Worm (Caenorhabditis elegans) whole organism, young adult: ENCODE measurements around the gene nhr-210.

Source experiments
- F23B12.7 ChIP-seq: sonication (generic microtip); optimal IDR thresholded peaks from 2 replicates; lab custom pipeline; 2017; ENCODE audit warnings: missing genetic modification characterization, mild to moderate bottlenecking, missing compliant biosample characterization, antibody characterized with exemption, moderate library complexity; ENCODE audit not compliant: insufficient read depth
- F37B4.10 ChIP-seq: fragments of 200-800 bp; sonication (Bioruptor generic); IDR thresholded peaks from 2 replicates; pipeline ENCODE4 v1.3.6; 2022; ENCODE audit warnings: missing genetic modification characterization, missing compliant biosample characterization
- T07F8.4 ChIP-seq: sonication (generic microtip); optimal IDR thresholded peaks from 2 replicates; lab custom pipeline; 2016; ENCODE audit warnings: mild to moderate bottlenecking, missing genetic modification characterization, moderate library complexity, missing compliant biosample characterization
- hlh-26 ChIP-seq: fragments of 200-800 bp; sonication (Bioruptor generic); conservative IDR thresholded peaks from 2 replicates; pipeline ENCODE4 v1.3.6; 2022; ENCODE audit warnings: missing genetic modification reagents, missing genetic modification characterization, missing compliant biosample characterization
- lin-35 ChIP-seq, 3 experiments: fragments of 150-350 bp in 2 of 3; sonication (generic microtip) in 1 of 3; optimal IDR thresholded peaks; 2 replicates each; lab custom pipeline; 2014 to 2018; ENCODE audit warnings: missing biosample characterization in 3 of 3, missing genetic modification characterization in 3 of 3, missing genetic modification reagents in 3 of 3
- mcd-1 ChIP-seq: fragments of 200-800 bp; sonication (Bioruptor generic); IDR thresholded peaks from 2 replicates; pipeline ENCODE4 v1.3.6; 2022; ENCODE audit warnings: missing genetic modification reagents, missing genetic modification characterization, missing compliant biosample characterization
- mes-4 ChIP-seq: sonication (generic microtip); optimal IDR thresholded peaks from 2 replicates; lab custom pipeline; 2016; ENCODE audit warnings: missing genotype, missing genetic modification characterization, missing compliant biosample characterization
- nfya-1 ChIP-seq: sonication (generic microtip); optimal IDR thresholded peaks from 2 replicates; lab custom pipeline; 2017; ENCODE audit warnings: antibody characterized with exemption, missing compliant biosample characterization, missing genetic modification characterization, borderline replicate concordance; ENCODE audit not compliant: insufficient read depth
- rpc-1 ChIP-seq, 2 experiments: fragments of 150-350 bp in 1 of 2; sonication (generic microtip) in 1 of 2; optimal IDR thresholded peaks; 2 replicates each; lab custom pipeline; 2014 to 2018; ENCODE audit warnings: missing biosample characterization in 1 of 2, missing genetic modification characterization in 1 of 2, missing genetic modification reagents in 1 of 2, missing genotype in 1 of 2
- unc-62 ChIP-seq: fragments of 150-350 bp; optimal IDR thresholded peaks from 2 replicates; lab custom pipeline; 2014; ENCODE audit warnings: missing biosample characterization, missing genetic modification reagents, missing genetic modification characterization
- ztf-25 ChIP-seq: fragments of 200-800 bp; sonication (Bioruptor generic); IDR thresholded peaks from 2 replicates; pipeline ENCODE4 v1.3.6; 2022; ENCODE audit warnings: missing genetic modification reagents, missing genetic modification characterization, missing compliant biosample characterization

DNA sequence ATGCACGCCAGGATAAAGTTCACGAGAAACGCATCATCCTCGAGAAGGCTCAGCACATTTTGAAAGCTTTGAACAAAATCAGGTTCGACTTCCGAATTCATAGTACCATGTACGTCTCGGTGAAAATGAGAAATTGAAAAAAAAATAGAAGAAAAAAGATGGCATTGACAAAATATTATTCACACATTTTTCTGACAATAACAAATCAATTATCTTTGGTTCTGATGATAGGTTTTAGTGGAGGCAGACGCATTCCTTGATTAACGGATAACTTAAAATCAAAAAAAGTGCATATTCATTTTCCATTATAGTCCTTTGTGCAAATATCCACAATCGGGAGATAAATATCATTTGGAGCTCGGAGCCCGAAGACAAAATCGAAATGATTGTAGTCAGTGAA lies 2.2 kb upstream of the nhr-210 start, which contains the start of gene srw-107:
- TF ChIP-seq F23B12.7 (tag; lab: Kevin White, UChicago) (no peak), mes-4 (tag; lab: Kevin White, UChicago) (no peak), F37B4.10 (GFP tag; lab: Robert Waterston, UW) (no peak), rpc-1 (optimal IDR thresholded peaks at IDR 0.05; lab: Kevin White, UChicago) (no peak), rpc-1 (tag; optimal IDR thresholded peaks at IDR 0.05; lab: Kevin White, UChicago) (no peak), hlh-26 (GFP tag; lab: Robert Waterston, UW) (no peak), mcd-1 (GFP tag; lab: Robert Waterston, UW) (no peak), nfya-1 (tag; lab: Kevin White, UChicago) (no peak), T07F8.4 (tag; lab: Kevin White, UChicago) (no peak), unc-62 (GFP tag; lab: Kevin White, UChicago) (no peak), lin-35 (GFP tag; optimal IDR thresholded peaks at IDR 0.05; lab: Kevin White, UChicago) (no peak), ztf-25 (GFP tag; lab: Robert Waterston, UW) (no peak)
